Worm (Caenorhabditis elegans) whole organism, mixed stage, embryonic: Measurements from ENCODE around the gene stdh-3.

Source experiments
- M03D4.4 ChIP-seq: sonication (generic microtip); optimal IDR thresholded peaks from 2 replicates; lab custom pipeline; 2017; ENCODE audit warnings: mild to moderate bottlenecking, missing genetic modification characterization, missing compliant biosample characterization
- bed-3 ChIP-seq: fragments of 200-800 bp; sonication (Bioruptor generic); optimal IDR thresholded peaks from 3 replicates; lab custom pipeline; 2018; ENCODE audit warnings: mild to moderate bottlenecking, missing genetic modification characterization, moderate library complexity, missing compliant biosample characterization
- blmp-1 ChIP-seq: fragments of 150-350 bp; optimal IDR thresholded peaks from 2 replicates; lab custom pipeline; 2014; ENCODE audit warnings: missing biosample characterization, missing genetic modification characterization
- ceh-39 ChIP-seq: fragments of 150-350 bp; optimal IDR thresholded peaks from 2 replicates; lab custom pipeline; 2014; ENCODE audit warnings: missing biosample characterization, missing genetic modification characterization
- ceh-43 ChIP-seq: fragments of 200-800 bp; sonication (Bioruptor generic); optimal IDR thresholded peaks from 2 replicates; lab custom pipeline; 2018; ENCODE audit warnings: mild to moderate bottlenecking, missing genetic modification characterization, moderate library complexity, missing compliant biosample characterization
- ceh-83 ChIP-seq: fragments of 200-800 bp; sonication (Bioruptor generic); optimal IDR thresholded peaks from 2 replicates; lab custom pipeline; 2018; ENCODE audit warnings: mild to moderate bottlenecking, missing genetic modification characterization, missing compliant biosample characterization
- drap-1 ChIP-seq: fragments of 200-800 bp; sonication (Bioruptor generic); optimal IDR thresholded peaks from 3 replicates; lab custom pipeline; 2018; ENCODE audit warnings: mild to moderate bottlenecking, missing genetic modification characterization, missing compliant biosample characterization
- elt-1 ChIP-seq: sonication (generic microtip); optimal IDR thresholded peaks from 2 replicates; lab custom pipeline; 2017; ENCODE audit warnings: missing genetic modification characterization, mild to moderate bottlenecking, missing compliant biosample characterization, antibody characterized with exemption, moderate library complexity, borderline replicate concordance; ENCODE audit not compliant: insufficient read depth
- elt-3 ChIP-seq: fragments of 150-350 bp; optimal IDR thresholded peaks from 2 replicates; lab custom pipeline; 2014; ENCODE audit warnings: missing biosample characterization, missing genetic modification characterization
- ham-2 ChIP-seq: fragments of 200-800 bp; sonication (Bioruptor generic); optimal IDR thresholded peaks from 2 replicates; lab custom pipeline; 2018; ENCODE audit warnings: mild to moderate bottlenecking, missing genetic modification characterization, missing compliant biosample characterization
- hlh-1 ChIP-seq: fragments of 150-350 bp; optimal IDR thresholded peaks from 2 replicates; lab custom pipeline; 2014; ENCODE audit warnings: missing biosample characterization, missing genetic modification reagents, missing genetic modification characterization
- lin-13 ChIP-seq: fragments of 150-350 bp; optimal IDR thresholded peaks from 2 replicates; lab custom pipeline; 2014; ENCODE audit warnings: missing biosample characterization, missing genetic modification characterization
- lsy-2 ChIP-seq: fragments of 150-350 bp; optimal IDR thresholded peaks from 2 replicates; lab custom pipeline; 2014; ENCODE audit warnings: missing biosample characterization, missing genetic modification characterization
- mab-5 ChIP-seq: fragments of 150-350 bp; optimal IDR thresholded peaks from 2 replicates; lab custom pipeline; 2014; ENCODE audit warnings: missing biosample characterization, missing genetic modification characterization
- mep-1 ChIP-seq: fragments of 150-350 bp; optimal IDR thresholded peaks from 2 replicates; lab custom pipeline; 2017; ENCODE audit warnings: missing biosample characterization, missing genetic modification reagents, missing genetic modification characterization, inconsistent platforms
- mls-2 ChIP-seq: sonication (generic microtip); optimal IDR thresholded peaks from 2 replicates; lab custom pipeline; 2016; ENCODE audit warnings: mild to moderate bottlenecking, missing genetic modification characterization, moderate library complexity, missing compliant biosample characterization
- nhr-12 ChIP-seq: fragments of 150-350 bp; optimal IDR thresholded peaks from 2 replicates; lab custom pipeline; 2014; ENCODE audit warnings: missing biosample characterization, missing genetic modification characterization
- nhr-2 ChIP-seq: fragments of 150-350 bp; optimal IDR thresholded peaks from 2 replicates; lab custom pipeline; 2014; ENCODE audit warnings: missing biosample characterization, missing genetic modification characterization
- nhr-237 ChIP-seq: fragments of 150-350 bp; optimal IDR thresholded peaks from 2 replicates; lab custom pipeline; 2014; ENCODE audit warnings: missing biosample characterization, missing genetic modification characterization
- nhr-28 ChIP-seq: fragments of 150-350 bp; optimal IDR thresholded peaks from 2 replicates; lab custom pipeline; 2014; ENCODE audit warnings: missing biosample characterization, missing genetic modification characterization
- nhr-76 ChIP-seq: sonication (generic microtip); optimal IDR thresholded peaks from 2 replicates; lab custom pipeline; 2017; ENCODE audit warnings: missing biosample characterization, missing genetic modification characterization
- pha-4 ChIP-seq: fragments of 150-350 bp; optimal IDR thresholded peaks from 2 replicates; lab custom pipeline; 2018; ENCODE audit warnings: missing biosample characterization, missing genetic modification reagents, missing genetic modification characterization
- sem-2 ChIP-seq: fragments of 200-800 bp; sonication (Bioruptor generic); optimal IDR thresholded peaks from 2 replicates; lab custom pipeline; 2018; ENCODE audit warnings: mild to moderate bottlenecking, missing genetic modification characterization, missing compliant biosample characterization
- snpc-4 ChIP-seq: fragments of 150-350 bp; optimal IDR thresholded peaks from 2 replicates; lab custom pipeline; 2014; ENCODE audit warnings: missing biosample characterization, missing genetic modification characterization
- sptf-1 ChIP-seq: sonication (generic microtip); optimal IDR thresholded peaks from 2 replicates; lab custom pipeline; 2017; ENCODE audit warnings: mild to moderate bottlenecking, missing genetic modification characterization, moderate library complexity, missing compliant biosample characterization
- tbx-8 ChIP-seq: fragments of 200-800 bp; sonication (Bioruptor generic); optimal IDR thresholded peaks from 2 replicates; lab custom pipeline; 2018; ENCODE audit warnings: mild to moderate bottlenecking, missing genetic modification characterization, moderate library complexity, missing compliant biosample characterization
- unc-120 ChIP-seq: sonication (generic microtip); optimal IDR thresholded peaks from 2 replicates; lab custom pipeline; 2017; ENCODE audit warnings: missing genetic modification characterization, missing compliant biosample characterization; ENCODE audit not compliant: poor library complexity, severe bottlenecking
- unc-62 ChIP-seq: fragments of 150-350 bp; optimal IDR thresholded peaks from 2 replicates; lab custom pipeline; 2014; ENCODE audit warnings: missing biosample characterization, missing genetic modification reagents, missing genetic modification characterization
- zip-8 ChIP-seq: fragments of 150-350 bp; optimal IDR thresholded peaks from 2 replicates; lab custom pipeline; 2014; ENCODE audit warnings: missing biosample characterization, missing genetic modification characterization
- ztf-11 ChIP-seq: fragments of 150-350 bp; optimal IDR thresholded peaks from 2 replicates; lab custom pipeline; 2014; ENCODE audit warnings: missing biosample characterization, missing genetic modification characterization

The stdh-3 gene

DNA sequence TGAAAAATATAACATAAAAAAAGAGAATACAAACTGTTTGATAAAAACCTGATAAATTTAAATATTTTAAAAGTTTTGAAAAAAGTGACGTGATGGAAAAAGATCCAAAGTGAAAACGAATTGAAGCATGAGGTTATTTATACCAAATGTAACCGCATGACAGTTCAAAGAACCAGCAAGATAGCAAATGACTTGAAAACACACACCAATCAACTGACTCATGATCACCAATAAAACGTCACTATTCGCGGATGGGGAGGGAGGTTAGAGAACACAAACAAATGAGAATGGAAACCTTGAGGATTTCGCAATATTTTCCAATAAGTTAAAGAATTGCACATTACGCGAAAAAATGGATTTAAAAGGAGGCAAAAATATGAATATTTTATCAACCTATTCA lies 5.0 kb downstream of the stdh-3 start, which contains the start of gene C06B3.7:
Gene C06B3.7 (plus strand): TSS at position 287 of the 400 bp plus-strand sequence.
- TF ChIP-seq mab-5 (tag; lab: Kevin White, UChicago) (no peak), ztf-11 (tag; lab: Kevin White, UChicago) (no peak), sptf-1 (tag; lab: Kevin White, UChicago) (no peak), ham-2 (GFP tag; lab: Kevin White, UChicago) (no peak), lsy-2 (tag; lab: Kevin White, UChicago) (no peak), hlh-1 (no peak), pha-4 (no peak)

DNA sequence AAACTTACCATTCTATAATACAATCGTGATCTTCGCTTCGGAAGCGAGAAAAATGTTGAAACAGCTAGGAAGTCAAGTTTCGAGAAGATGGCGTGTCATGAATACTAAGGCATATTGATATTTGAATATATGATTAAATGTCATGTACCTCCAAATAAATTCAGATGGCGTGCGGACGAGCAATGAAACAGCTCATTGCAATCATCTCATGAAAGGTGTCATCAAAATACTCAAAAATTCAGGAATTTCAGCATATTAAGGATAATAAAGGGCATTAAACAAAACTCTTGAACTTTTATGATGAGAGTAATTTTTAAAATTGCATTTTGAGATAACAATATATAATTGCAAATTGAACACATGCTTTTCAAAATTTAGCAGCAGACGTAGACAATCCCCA lies 11.0 kb downstream of the stdh-3 start, which contains the start of gene gcy-32:
Gene gcy-32 (minus strand): TSS at position 101 of the 400 bp plus-strand sequence.
- no peak for TF ChIP-seq ceh-39
- TF ChIP-seq mep-1 (tag; lab: Kevin White, UChicago), result no peak
- no peak for TF ChIP-seq zip-8 (tag; lab: Kevin White, UChicago)
- no peak for TF ChIP-seq sptf-1 (tag; lab: Kevin White, UChicago)
- no peak for TF ChIP-seq blmp-1 (tag; lab: Kevin White, UChicago)
- no peak for TF ChIP-seq elt-1 (tag; lab: Kevin White, UChicago)
- no peak for TF ChIP-seq bed-3
- no peak for TF ChIP-seq lsy-2 (tag; lab: Kevin White, UChicago)
- no peak for TF ChIP-seq mls-2 (tag; lab: Kevin White, UChicago)
- no peak for TF ChIP-seq nhr-237 (tag; lab: Kevin White, UChicago)
- no peak for TF ChIP-seq ceh-83 (GFP tag; lab: Kevin White, UChicago)

DNA sequence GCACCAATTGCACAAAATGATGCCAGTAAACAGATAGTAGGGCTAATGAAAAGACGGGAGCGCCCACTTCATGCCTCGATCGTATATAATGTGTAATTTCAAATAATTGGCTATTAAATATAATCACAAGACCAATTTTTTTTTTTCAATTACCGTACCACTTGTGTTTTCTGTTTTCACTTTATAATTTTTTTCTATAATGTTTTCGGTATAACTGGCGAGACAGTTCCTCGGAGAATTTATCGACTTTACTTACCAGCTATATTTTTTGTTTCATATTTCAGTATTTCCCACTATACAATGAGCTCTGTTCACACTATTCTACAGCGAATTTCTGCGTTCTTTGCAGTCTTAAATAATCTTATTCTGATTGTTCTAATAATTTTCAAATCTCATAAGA lies 11.8 kb downstream of the stdh-3 start, which contains the start of gene str-252:
Gene str-252 (plus strand): TSS at position 301 of the 400 bp plus-strand sequence.
- TF ChIP-seq nhr-2 (tag; lab: Kevin White, UChicago) (no peak), mab-5 (tag; lab: Kevin White, UChicago) (no peak), nhr-76 (tag; lab: Kevin White, UChicago) (no peak), mep-1 (tag; lab: Kevin White, UChicago) (no peak), unc-62 (GFP tag; lab: Kevin White, UChicago) (no peak), lsy-2 (tag; lab: Kevin White, UChicago) (no peak)

DNA sequence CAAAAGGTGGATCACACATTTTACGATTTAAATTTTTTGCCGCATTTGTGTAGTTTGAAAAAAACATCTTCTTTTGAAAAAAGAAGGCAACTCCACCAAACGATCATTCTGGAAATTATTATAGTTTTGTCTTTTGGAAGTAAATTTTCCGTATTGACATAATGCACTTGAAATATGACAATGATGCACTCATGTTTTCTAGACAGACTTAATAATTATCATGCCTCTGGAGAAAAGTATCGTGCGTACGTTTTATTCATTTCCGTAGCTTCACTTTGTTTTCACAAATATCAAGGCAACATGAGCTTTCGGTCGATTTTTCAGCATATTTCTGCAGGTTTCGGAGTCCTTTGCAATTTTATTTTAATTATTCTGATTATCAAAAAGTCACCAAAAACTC lies 13.9 kb downstream of the stdh-3 start, which contains the start of gene str-250:
Gene str-250 (plus strand): TSS at position 301 of the 400 bp plus-strand sequence.
- no peak for TF ChIP-seq sptf-1 (tag; lab: Kevin White, UChicago)
- no peak for TF ChIP-seq pha-4
- no peak for TF ChIP-seq snpc-4 (tag; lab: Kevin White, UChicago)
- TF ChIP-seq M03D4.4 (tag; lab: Kevin White, UChicago), result no peak
- TF ChIP-seq nhr-76 (tag; lab: Kevin White, UChicago), result no peak
- TF ChIP-seq mls-2 (tag; lab: Kevin White, UChicago), result no peak
- no peak for TF ChIP-seq drap-1 (GFP tag; lab: Kevin White, UChicago)
- no peak for TF ChIP-seq ham-2 (GFP tag; lab: Kevin White, UChicago)
- TF ChIP-seq elt-1 (tag; lab: Kevin White, UChicago), result no peak
- TF ChIP-seq nhr-237 (tag; lab: Kevin White, UChicago), result no peak
- TF ChIP-seq unc-120 (tag; lab: Kevin White, UChicago), result no peak
- TF ChIP-seq hlh-1, result no peak

DNA sequence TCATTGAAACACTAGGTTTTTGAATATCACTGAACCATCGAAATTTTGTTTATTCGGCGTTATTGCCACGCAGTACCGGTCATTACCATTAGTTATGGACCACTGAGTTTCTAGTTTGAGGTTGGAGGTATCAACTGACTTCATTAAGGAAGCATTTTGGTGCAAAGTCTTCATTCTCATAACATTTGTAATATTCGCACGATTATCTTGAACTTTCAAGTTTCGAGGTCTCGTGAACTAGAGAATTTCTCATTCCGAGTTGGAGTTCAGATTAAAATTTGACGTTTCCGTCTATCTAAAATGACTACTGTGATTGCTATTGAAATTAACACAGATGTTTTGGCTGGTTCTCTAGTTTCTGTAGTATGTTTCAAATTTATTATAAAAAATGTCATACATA lies 16.3 kb downstream of the stdh-3 start, which contains the start of gene srx-42:
Gene srx-42 (plus strand): TSS at position 301 of the 400 bp plus-strand sequence.
- TF ChIP-seq M03D4.4 (tag; lab: Kevin White, UChicago), result no peak
- TF ChIP-seq blmp-1 (tag; lab: Kevin White, UChicago), result no peak
- no peak for TF ChIP-seq elt-3
- TF ChIP-seq snpc-4 (tag; lab: Kevin White, UChicago), result no peak
- TF ChIP-seq nhr-28 (tag; lab: Kevin White, UChicago), result no peak
- no peak for TF ChIP-seq ceh-39
- no peak for TF ChIP-seq ztf-11 (tag; lab: Kevin White, UChicago)
- TF ChIP-seq drap-1 (GFP tag; lab: Kevin White, UChicago), result no peak
- no peak for TF ChIP-seq elt-1 (tag; lab: Kevin White, UChicago)
- TF ChIP-seq zip-8 (tag; lab: Kevin White, UChicago), result no peak

DNA sequence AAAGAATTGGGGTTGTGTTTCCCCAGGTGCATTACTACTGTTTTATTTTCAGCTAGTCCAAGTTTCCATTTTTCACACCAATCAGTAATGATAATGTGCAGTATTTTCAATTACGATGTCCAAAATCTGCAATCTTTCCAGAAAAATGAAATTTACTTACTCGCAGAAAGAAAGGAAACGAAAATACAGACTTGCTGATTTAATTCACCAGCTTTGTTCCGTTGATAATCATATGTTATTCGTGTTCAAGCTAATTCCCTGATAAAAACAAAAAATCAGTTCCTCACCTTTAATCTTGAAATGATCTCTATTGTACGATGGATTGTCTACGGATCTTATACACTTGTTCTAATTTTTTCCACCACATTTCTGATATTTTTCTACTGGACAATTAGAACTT lies 19.4 kb downstream of the stdh-3 start, which contains the start of gene srxa-11:
Gene srxa-11 (plus strand): TSS at position 301 of the 400 bp plus-strand sequence.
- TF ChIP-seq sem-2, result no peak
- no peak for TF ChIP-seq tbx-8 (GFP tag; lab: Kevin White, UChicago)
- no peak for TF ChIP-seq nhr-2 (tag; lab: Kevin White, UChicago)
- TF ChIP-seq nhr-12 (tag; lab: Kevin White, UChicago), result no peak
- TF ChIP-seq elt-1 (tag; lab: Kevin White, UChicago), result no peak
- no peak for TF ChIP-seq mep-1 (tag; lab: Kevin White, UChicago)
- TF ChIP-seq pha-4, result no peak
- TF ChIP-seq lin-13 (tag; lab: Kevin White, UChicago), result no peak
- TF ChIP-seq zip-8 (tag; lab: Kevin White, UChicago), result no peak
- TF ChIP-seq ceh-39, result no peak
- no peak for TF ChIP-seq snpc-4 (tag; lab: Kevin White, UChicago)
- TF ChIP-seq ceh-83 (GFP tag; lab: Kevin White, UChicago), result no peak
- no peak for TF ChIP-seq mab-5 (tag; lab: Kevin White, UChicago)
- TF ChIP-seq ceh-43 (GFP tag; lab: Kevin White, UChicago), result no peak
- TF ChIP-seq unc-62 (GFP tag; lab: Kevin White, UChicago), result no peak
- TF ChIP-seq drap-1 (GFP tag; lab: Kevin White, UChicago), result no peak
- TF ChIP-seq M03D4.4 (tag; lab: Kevin White, UChicago), result no peak
- no peak for TF ChIP-seq lsy-2 (tag; lab: Kevin White, UChicago)
- TF ChIP-seq, all 35 proteins: peak for 0
